Worm (Caenorhabditis elegans) whole organism, young adult: Measurements from ENCODE around the gene W01A11.7.
A peak's percentile ranks its signal among the peaks of the same experiment; 100 is the strongest.

Experiments used
- B0019.2 ChIP-seq: fragments of 200-800 bp; sonication (Bioruptor generic); conservative IDR thresholded peaks from 2 replicates; pipeline ENCODE4 v1.3.6; 2022; ENCODE audit warnings: missing genetic modification reagents, missing genetic modification characterization, missing compliant biosample characterization
- B0336.3 ChIP-seq: fragments of 200-800 bp; sonication (Bioruptor generic); IDR thresholded peaks from 2 replicates; pipeline ENCODE4 v1.3.6; 2022; ENCODE audit warnings: missing genetic modification characterization, missing compliant biosample characterization
- F23B12.7 ChIP-seq: sonication (generic microtip); optimal IDR thresholded peaks from 2 replicates; lab custom pipeline; 2017; ENCODE audit warnings: missing genetic modification characterization, mild to moderate bottlenecking, missing compliant biosample characterization, antibody characterized with exemption, moderate library complexity; ENCODE audit not compliant: insufficient read depth
- F52B5.7 ChIP-seq: sonication (generic microtip); optimal IDR thresholded peaks from 2 replicates; lab custom pipeline; 2016; ENCODE audit warnings: mild to moderate bottlenecking, missing genetic modification characterization, missing compliant biosample characterization
- K11D2.4 ChIP-seq: fragments of 200-800 bp; sonication (Bioruptor generic); IDR thresholded peaks from 2 replicates; pipeline ENCODE4 v1.3.6; 2022; ENCODE audit warnings: missing genetic modification reagents, missing genetic modification characterization, missing compliant biosample characterization
- T26A5.8 ChIP-seq: sonication (generic microtip); optimal IDR thresholded peaks from 2 replicates; lab custom pipeline; 2016; ENCODE audit warnings: missing genetic modification characterization, missing compliant biosample characterization
- Y95B8A.8 ChIP-seq: fragments of 200-800 bp; sonication (Bioruptor generic); IDR thresholded peaks from 2 replicates; pipeline ENCODE4 v1.3.6; 2022; ENCODE audit warnings: missing genetic modification reagents, missing genetic modification characterization, missing compliant biosample characterization
- ZK185.1 ChIP-seq: sonication (generic microtip); optimal IDR thresholded peaks from 2 replicates; lab custom pipeline; 2016; ENCODE audit warnings: mild to moderate bottlenecking, missing genetic modification characterization, missing compliant biosample characterization; ENCODE audit not compliant: poor library complexity, severe bottlenecking
- aptf-2 ChIP-seq: fragments of 200-800 bp; sonication (Bioruptor generic); conservative IDR thresholded peaks from 2 replicates; pipeline ENCODE4 v1.3.6; 2022; ENCODE audit warnings: missing genetic modification reagents, missing genetic modification characterization, missing compliant biosample characterization
- aptf-3 ChIP-seq: fragments of 200-800 bp; sonication (Bioruptor generic); IDR thresholded peaks from 2 replicates; pipeline ENCODE4 v1.3.6; 2022; ENCODE audit warnings: missing genetic modification characterization, missing compliant biosample characterization
- attf-3 ChIP-seq: fragments of 200-800 bp; sonication (Bioruptor generic); conservative IDR thresholded peaks from 2 replicates; pipeline ENCODE4 v1.3.6; 2022; ENCODE audit warnings: missing genetic modification reagents, missing genetic modification characterization, missing compliant biosample characterization
- attf-5 ChIP-seq: fragments of 200-800 bp; sonication (Bioruptor generic); optimal IDR thresholded peaks from 2 replicates; lab custom pipeline; 2018; ENCODE audit warnings: mild to moderate bottlenecking, missing genetic modification characterization, missing compliant biosample characterization
- attf-6 ChIP-seq: fragments of 200-800 bp; sonication (Bioruptor generic); IDR thresholded peaks from 2 replicates; pipeline ENCODE4 v1.3.6; 2022; ENCODE audit warnings: missing genetic modification reagents, missing genetic modification characterization, missing compliant biosample characterization
- bed-1 ChIP-seq: fragments of 200-800 bp; sonication (Bioruptor generic); IDR thresholded peaks from 2 replicates; pipeline ENCODE4 v1.3.6; 2022; ENCODE audit warnings: missing genetic modification reagents, missing genetic modification characterization, missing compliant biosample characterization
- ceh-27 ChIP-seq: fragments of 200-800 bp; sonication (Bioruptor generic); optimal IDR thresholded peaks from 2 replicates; lab custom pipeline; 2018; ENCODE audit warnings: mild to moderate bottlenecking, missing genetic modification characterization, moderate library complexity, missing compliant biosample characterization
- ceh-58 ChIP-seq: fragments of 200-800 bp; sonication (Bioruptor generic); IDR thresholded peaks from 2 replicates; pipeline ENCODE4 v1.3.6; 2022; ENCODE audit warnings: missing genetic modification characterization, missing compliant biosample characterization
- ceh-79 ChIP-seq: sonication (generic microtip); optimal IDR thresholded peaks from 2 replicates; lab custom pipeline; 2017; ENCODE audit warnings: mild to moderate bottlenecking, missing genetic modification characterization, missing compliant biosample characterization
- dox-1 ChIP-seq: fragments of 200-800 bp; sonication (Bioruptor generic); IDR thresholded peaks from 2 replicates; pipeline ENCODE4 v1.3.6; 2022; ENCODE audit warnings: missing genetic modification reagents, missing genetic modification characterization, missing compliant biosample characterization
- dpl-1 ChIP-seq: fragments of 150-350 bp; optimal IDR thresholded peaks from 2 replicates; lab custom pipeline; 2014; ENCODE audit warnings: missing biosample characterization, missing genetic modification reagents, missing genetic modification characterization
- egl-44 ChIP-seq: fragments of 200-800 bp; sonication (Bioruptor generic); IDR thresholded peaks from 2 replicates; pipeline ENCODE4 v1.3.6; 2022; ENCODE audit warnings: missing genetic modification reagents, missing genetic modification characterization, missing compliant biosample characterization
- egrh-3 ChIP-seq: fragments of 200-800 bp; sonication (Bioruptor generic); IDR thresholded peaks from 2 replicates; pipeline ENCODE4 v1.3.6; 2022; ENCODE audit warnings: missing genetic modification reagents, missing genetic modification characterization, missing compliant biosample characterization
- fkh-3 ChIP-seq: sonication (generic microtip); optimal IDR thresholded peaks from 2 replicates; lab custom pipeline; 2016; ENCODE audit warnings: mild to moderate bottlenecking, missing genetic modification characterization, missing compliant biosample characterization
- gei-17 ChIP-seq: fragments of 200-800 bp; sonication (Bioruptor generic); optimal IDR thresholded peaks from 2 replicates; lab custom pipeline; 2018; ENCODE audit warnings: mild to moderate bottlenecking, missing genetic modification characterization, missing compliant biosample characterization
- hmg-1.2 ChIP-seq: fragments of 200-800 bp; sonication (Bioruptor generic); IDR thresholded peaks from 2 replicates; pipeline ENCODE4 v1.3.6; 2022; ENCODE audit warnings: missing genetic modification reagents, missing genetic modification characterization, missing compliant biosample characterization
- hmg-20 ChIP-seq: fragments of 200-800 bp; sonication (Bioruptor generic); IDR thresholded peaks from 2 replicates; pipeline ENCODE4 v1.3.6; 2022; ENCODE audit warnings: missing genetic modification reagents, missing genetic modification characterization, missing compliant biosample characterization
- hsf-1 ChIP-seq: fragments of 200-800 bp; sonication (Bioruptor generic); IDR thresholded peaks from 2 replicates; pipeline ENCODE4 v1.3.6; 2022; ENCODE audit warnings: missing genetic modification reagents, missing genetic modification characterization, missing compliant biosample characterization
- let-526 ChIP-seq: fragments of 200-800 bp; sonication (Bioruptor generic); IDR thresholded peaks from 2 replicates; pipeline ENCODE4 v1.3.6; 2022; ENCODE audit warnings: missing genetic modification reagents, missing genetic modification characterization, missing compliant biosample characterization
- lin-26 ChIP-seq: fragments of 200-800 bp; sonication (Bioruptor generic); IDR thresholded peaks from 2 replicates; pipeline ENCODE4 v1.3.6; 2022; ENCODE audit warnings: missing genetic modification reagents, missing genetic modification characterization, missing compliant biosample characterization
- lir-1 ChIP-seq: fragments of 200-800 bp; sonication (Bioruptor generic); conservative IDR thresholded peaks from 2 replicates; pipeline ENCODE4 v1.3.6; 2022; ENCODE audit warnings: missing genetic modification reagents, missing genetic modification characterization, missing compliant biosample characterization
- madf-10 ChIP-seq: sonication (generic microtip); optimal IDR thresholded peaks from 2 replicates; lab custom pipeline; 2016; ENCODE audit warnings: mild to moderate bottlenecking, missing genetic modification characterization, missing compliant biosample characterization
- madf-3 ChIP-seq: fragments of 200-800 bp; sonication (Bioruptor generic); IDR thresholded peaks from 2 replicates; pipeline ENCODE4 v1.3.6; 2022; ENCODE audit warnings: missing genetic modification reagents, missing genetic modification characterization, missing compliant biosample characterization
- mel-28 ChIP-seq: sonication (generic microtip); optimal IDR thresholded peaks from 2 replicates; lab custom pipeline; 2016; ENCODE audit warnings: borderline replicate concordance, mild to moderate bottlenecking, missing genetic modification characterization, missing compliant biosample characterization
- nfya-2 ChIP-seq: fragments of 200-800 bp; sonication (Bioruptor generic); IDR thresholded peaks from 2 replicates; pipeline ENCODE4 v1.3.6; 2022; ENCODE audit warnings: missing genetic modification reagents, missing genetic modification characterization, missing compliant biosample characterization
- nhr-27 ChIP-seq: fragments of 200-800 bp; sonication (Bioruptor generic); optimal IDR thresholded peaks from 2 replicates; lab custom pipeline; 2018; ENCODE audit warnings: mild to moderate bottlenecking, missing genetic modification characterization, moderate library complexity, missing compliant biosample characterization
- nhr-80 ChIP-seq: sonication (generic microtip); optimal IDR thresholded peaks from 2 replicates; lab custom pipeline; 2016; ENCODE audit warnings: missing genetic modification characterization, missing compliant biosample characterization
- nhr-90 ChIP-seq: sonication (generic microtip); optimal IDR thresholded peaks from 2 replicates; lab custom pipeline; 2016; ENCODE audit warnings: missing genotype, mild to moderate bottlenecking, missing genetic modification characterization, missing compliant biosample characterization
- pha-4 ChIP-seq: fragments of 150-350 bp; sonication (generic microtip); optimal IDR thresholded peaks from 2 replicates; lab custom pipeline; 2014; ENCODE audit warnings: missing biosample characterization, missing genetic modification reagents, missing genetic modification characterization
- rec-8 ChIP-seq, 2 experiments: sonication (generic microtip); optimal IDR thresholded peaks; 2 replicates each; lab custom pipeline; 2016; ENCODE audit warnings: mild to moderate bottlenecking in 2 of 2, missing genetic modification characterization in 2 of 2, missing genetic modification reagents in 2 of 2, missing genotype in 2 of 2, missing biosample characterization in 1 of 2, missing compliant biosample characterization in 1 of 2, moderate library complexity in 1 of 2
- sdz-38 ChIP-seq: sonication (generic microtip); optimal IDR thresholded peaks from 2 replicates; lab custom pipeline; 2016; ENCODE audit warnings: missing genotype, missing genetic modification characterization, missing compliant biosample characterization
- tbp1 ChIP-seq: fragments of 200-800 bp; sonication (Bioruptor generic); optimal IDR thresholded peaks from 2 replicates; lab custom pipeline; 2018; ENCODE audit warnings: mild to moderate bottlenecking, missing genetic modification characterization, missing compliant biosample characterization
- tlf-1 ChIP-seq: fragments of 200-800 bp; sonication (Bioruptor generic); optimal IDR thresholded peaks from 2 replicates; lab custom pipeline; 2018; ENCODE audit warnings: mild to moderate bottlenecking, missing genetic modification characterization, missing compliant biosample characterization
- unc-130 ChIP-seq: sonication (generic microtip); optimal IDR thresholded peaks from 2 replicates; lab custom pipeline; 2016; ENCODE audit warnings: missing genetic modification reagents, missing genetic modification characterization, missing compliant biosample characterization
- ztf-18 ChIP-seq: sonication (generic microtip); optimal IDR thresholded peaks from 2 replicates; lab custom pipeline; 2016; ENCODE audit warnings: missing genotype, mild to moderate bottlenecking, missing genetic modification characterization, missing compliant biosample characterization
- ztf-26 ChIP-seq: sonication (generic microtip); optimal IDR thresholded peaks from 2 replicates; lab custom pipeline; 2017; ENCODE audit warnings: missing genetic modification characterization, missing compliant biosample characterization

W01A11.7 gene

DNA sequence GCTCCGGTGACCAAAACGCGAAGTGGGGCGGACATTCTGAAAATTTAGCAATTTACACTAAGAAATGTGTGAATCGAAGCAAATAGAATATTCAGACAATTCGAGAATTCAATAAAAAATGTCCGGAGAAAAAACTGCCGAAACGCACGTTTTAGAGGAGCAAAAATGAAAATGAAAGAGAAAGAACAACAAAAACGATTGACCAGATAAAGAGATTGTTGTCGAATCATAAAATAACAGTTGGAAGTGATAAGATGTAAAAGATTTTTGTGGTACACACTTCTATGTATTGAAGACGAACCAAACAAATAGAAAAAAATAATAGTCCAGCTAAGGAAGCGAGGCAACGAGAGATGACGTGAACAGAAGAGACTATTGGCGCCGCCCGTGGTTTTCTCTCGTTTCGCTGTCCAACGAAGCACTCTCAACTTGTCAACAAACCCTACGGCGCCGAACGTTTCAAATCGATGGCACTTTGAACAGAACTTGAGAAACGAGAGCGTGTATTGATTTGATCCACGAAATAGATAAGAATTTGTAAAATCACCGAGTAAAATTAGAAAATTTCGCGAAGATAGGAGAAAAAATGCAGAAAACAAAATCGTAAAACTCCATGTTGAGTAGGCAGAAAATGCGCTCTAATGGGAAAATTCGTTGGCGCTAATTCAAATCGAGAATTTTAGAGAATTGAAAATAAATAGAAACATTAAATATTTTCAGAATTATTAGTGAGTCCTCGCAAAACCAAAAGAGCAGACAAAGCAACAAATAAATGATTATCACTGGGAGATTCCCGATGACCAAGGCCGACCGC lies 11.5 kb upstream of the W01A11.7 start, which contains the start of gene mdh-1 (continued):
- TF ChIP-seq let-526 (GFP tag; lab: Robert Waterston, UW) (peak; percentile 49; the same call in 1 of the 2 replicates), hsf-1 (no peak), dox-1 (GFP tag; lab: Robert Waterston, UW) (0 out of 2 replicates have a peak, but pooled peaks have one; percentile 10), Y95B8A.8 (GFP tag; lab: Robert Waterston, UW) (peak; percentile 43; the same call in 1 of the 2 replicates), ztf-26 (tag; lab: Kevin White, UChicago) (no peak), tbp1 (GFP tag; lab: Kevin White, UChicago) (no peak), ztf-18 (tag; lab: Kevin White, UChicago) (no peak), ceh-27 (GFP tag; lab: Kevin White, UChicago) (peak; percentile 26), attf-6 (GFP tag; lab: Robert Waterston, UW) (no peak)
- TF ChIP-seq, all 124 proteins: peak for 16

- TF ChIP-seq nfya-2 (GFP tag; lab: Robert Waterston, UW) (0 out of 2 replicates have a peak, but pooled peaks have one; percentile 34), lir-1 (GFP tag; lab: Robert Waterston, UW) (no peak), sdz-38 (tag; lab: Kevin White, UChicago) (no peak), tlf-1 (GFP tag; lab: Kevin White, UChicago) (no peak), ZK185.1 (tag; lab: Kevin White, UChicago) (peak; percentile 59), lin-26 (GFP tag; lab: Robert Waterston, UW) (no peak), hmg-20 (GFP tag; lab: Robert Waterston, UW) (peak; percentile 4; the same call in 1 of the 2 replicates), nhr-27 (tag; lab: Kevin White, UChicago) (no peak), mel-28 (tag; lab: Kevin White, UChicago) (no peak), hmg-1.2 (GFP tag; lab: Robert Waterston, UW) (no peak), attf-3 (GFP tag; lab: Robert Waterston, UW) (no peak), madf-3 (GFP tag; lab: Robert Waterston, UW) (peak; percentile 55; the same call in 1 of the 2 replicates), nhr-80 (no peak), T26A5.8 (tag; lab: Kevin White, UChicago) (no peak), dpl-1 (GFP tag; lab: Kevin White, UChicago) (no peak), bed-1 (GFP tag; lab: Robert Waterston, UW) (0 out of 2 replicates have a peak, but pooled peaks have one; percentile 27), unc-130 (no peak), let-526 (GFP tag; lab: Robert Waterston, UW) (no peak), ceh-79 (tag; lab: Kevin White, UChicago) (no peak), B0336.3 (peak; percentile 37; the same call in 1 of the 2 replicates), madf-10 (tag; lab: Kevin White, UChicago) (no peak), rec-8 (tag; optimal IDR thresholded peaks at IDR 0.05; lab: Kevin White, UChicago) (no peak), aptf-2 (no peak), pha-4 (peak; percentile 21), ceh-58 (no peak)
- TF ChIP-seq, all 124 proteins: peak for 7
These were observed 10.2 kb upstream of the W01A11.7 start for ce11 chrV:6515344-6515743.

DNA sequence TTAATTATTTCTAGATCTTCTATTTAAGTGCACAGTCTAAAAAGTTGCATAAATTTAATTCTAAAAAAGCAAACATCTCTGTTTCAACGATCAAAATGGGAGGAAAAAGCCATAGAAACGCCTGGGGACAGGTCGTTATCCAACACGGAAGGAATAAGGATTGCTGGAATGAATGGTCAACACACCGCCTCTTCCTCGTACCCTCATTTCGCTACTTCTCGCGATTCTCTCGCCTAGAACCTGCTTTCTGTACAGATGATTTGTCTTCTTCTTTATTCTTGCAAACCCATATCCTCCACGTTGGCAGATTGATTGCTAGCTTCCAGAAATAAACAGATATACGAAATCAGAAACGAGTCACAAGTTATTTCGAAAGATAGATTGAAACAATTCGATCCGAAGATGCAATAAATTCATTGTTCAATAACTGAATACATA lies 9.7 kb upstream of the W01A11.7 start, which contains the start of gene dpy-11:
Gene dpy-11, minus strand, starts transcription at position 354 of the 438 bp plus-strand sequence.
- TF ChIP-seq nhr-90 (peak; percentile 1), F23B12.7 (tag; lab: Kevin White, UChicago) (no peak), egrh-3 (GFP tag; lab: Robert Waterston, UW) (no peak), B0019.2 (GFP tag; lab: Robert Waterston, UW) (no peak), K11D2.4 (GFP tag; lab: Robert Waterston, UW) (peak; percentile 58; the same call in 1 of the 2 replicates), gei-17 (peak; percentile 25), egl-44 (GFP tag; lab: Robert Waterston, UW) (peak; percentile 25; the same call in 1 of the 2 replicates), rec-8 (tag; optimal IDR thresholded peaks at IDR 0.05; lab: Kevin White, UChicago) (no peak), aptf-3 (GFP tag; lab: Robert Waterston, UW) (0 out of 2 replicates have a peak, but pooled peaks have one; percentile 80), F52B5.7 (tag; lab: Kevin White, UChicago) (peak; percentile 74), unc-130 (peak; percentile 47), attf-5 (GFP tag; lab: Kevin White, UChicago) (peak; percentile 23), fkh-3 (tag; lab: Kevin White, UChicago) (no peak), dpl-1 (GFP tag; lab: Kevin White, UChicago) (no peak), ceh-79 (tag; lab: Kevin White, UChicago) (no peak)
